Worm (Caenorhabditis elegans) whole organism, early embryonic: ENCODE data around the gene F59F4.3.

Experiments
- aly-1 ChIP-seq: sonication (generic microtip); optimal IDR thresholded peaks from 2 replicates; lab custom pipeline; 2016; ENCODE audit warnings: missing genetic modification characterization, missing compliant biosample characterization
- ama-1 ChIP-seq: fragments of 150-350 bp; optimal IDR thresholded peaks from 2 replicates; lab custom pipeline; 2014
- hmbx-1 ChIP-seq: sonication (generic microtip); optimal IDR thresholded peaks from 2 replicates; lab custom pipeline; 2016; ENCODE audit warnings: mild to moderate bottlenecking, missing genetic modification characterization, missing compliant biosample characterization
- hmg-4 ChIP-seq: fragments of 200-800 bp; sonication (Bioruptor generic); optimal IDR thresholded peaks from 2 replicates; lab custom pipeline; 2018; ENCODE audit warnings: mild to moderate bottlenecking, missing genetic modification characterization, missing compliant biosample characterization
- tbx-11 ChIP-seq: fragments of 200-800 bp; sonication (Bioruptor generic); IDR thresholded peaks from 2 replicates; pipeline ENCODE4 v1.3.6; 2022; ENCODE audit warnings: missing genetic modification characterization, missing compliant biosample characterization

- TF ChIP-seq hmbx-1 (no peak), tbx-11 (GFP tag; lab: Robert Waterston, UW) (no peak), aly-1 (no peak), hmg-4 (no peak), ama-1 (lab: Kevin White, UChicago) (no peak)
Measured at ce11 chrX:15804072-15804471, 43.3 kb downstream of the F59F4.3 start, which contains the start of gene Y7A5A.7.
